Worm (Caenorhabditis elegans) whole organism, late embryonic: Measurements from ENCODE around the gene C02E7.7.

ENCODE experiments used
- Y22D7AL.16 ChIP-seq: sonication (generic microtip); optimal IDR thresholded peaks from 2 replicates; lab custom pipeline; 2016; ENCODE audit warnings: missing genetic modification characterization, missing compliant biosample characterization
- ceh-19 ChIP-seq: fragments of 200-800 bp; sonication (Bioruptor generic); optimal IDR thresholded peaks from 2 replicates; lab custom pipeline; 2018; ENCODE audit warnings: mild to moderate bottlenecking, missing genetic modification characterization, missing compliant biosample characterization
- ceh-2 ChIP-seq: sonication (generic microtip); optimal IDR thresholded peaks from 2 replicates; lab custom pipeline; 2016; ENCODE audit warnings: missing genotype, missing genetic modification characterization, missing compliant biosample characterization
- ceh-22 ChIP-seq: sonication (generic microtip); optimal IDR thresholded peaks from 2 replicates; lab custom pipeline; 2017; ENCODE audit warnings: missing biosample characterization, missing genetic modification characterization
- ceh-24 ChIP-seq: sonication (generic microtip); optimal IDR thresholded peaks from 2 replicates; lab custom pipeline; 2016; ENCODE audit warnings: mild to moderate bottlenecking, missing genetic modification characterization, missing compliant biosample characterization
- ceh-30 ChIP-seq: fragments of 150-350 bp; optimal IDR thresholded peaks from 2 replicates; lab custom pipeline; 2014; ENCODE audit warnings: missing biosample characterization, missing genetic modification characterization
- ceh-31 ChIP-seq: sonication (generic microtip); optimal IDR thresholded peaks from 2 replicates; lab custom pipeline; 2016; ENCODE audit warnings: missing genetic modification characterization, missing compliant biosample characterization
- ceh-48 ChIP-seq: sonication (generic microtip); optimal IDR thresholded peaks from 2 replicates; lab custom pipeline; 2016; ENCODE audit warnings: missing genetic modification characterization, inconsistent platforms, missing compliant biosample characterization
- che-1 ChIP-seq: sonication (generic microtip); optimal IDR thresholded peaks from 2 replicates; lab custom pipeline; 2016; ENCODE audit warnings: mild to moderate bottlenecking, missing genetic modification characterization, missing compliant biosample characterization
- elt-4 ChIP-seq: sonication (generic microtip); optimal IDR thresholded peaks from 2 replicates; lab custom pipeline; 2016; ENCODE audit warnings: missing genetic modification characterization, missing compliant biosample characterization
- eyg-1 ChIP-seq: sonication (generic microtip); optimal IDR thresholded peaks from 2 replicates; lab custom pipeline; 2016; ENCODE audit warnings: missing genotype, missing genetic modification characterization, missing compliant biosample characterization
- fax-1 ChIP-seq: sonication (generic microtip); optimal IDR thresholded peaks from 2 replicates; lab custom pipeline; 2016; ENCODE audit warnings: missing genotype, missing genetic modification characterization, missing compliant biosample characterization
- fkh-10 ChIP-seq: fragments of 150-350 bp; optimal IDR thresholded peaks from 2 replicates; lab custom pipeline; 2014; ENCODE audit warnings: missing biosample characterization, missing genetic modification reagents, missing genetic modification characterization
- hlh-15 ChIP-seq: sonication (generic microtip); optimal IDR thresholded peaks from 2 replicates; lab custom pipeline; 2016; ENCODE audit warnings: missing genetic modification characterization, missing compliant biosample characterization
- hlh-30 ChIP-seq: sonication (generic microtip); optimal IDR thresholded peaks from 2 replicates; lab custom pipeline; 2017; ENCODE audit warnings: antibody characterized with exemption, missing genetic modification characterization, missing compliant biosample characterization; ENCODE audit not compliant: insufficient read depth
- hlh-6 ChIP-seq: sonication (generic microtip); optimal IDR thresholded peaks from 2 replicates; lab custom pipeline; 2016; ENCODE audit warnings: missing genotype, missing genetic modification characterization, missing compliant biosample characterization
- hlh-8 ChIP-seq: sonication (generic microtip); optimal IDR thresholded peaks from 2 replicates; lab custom pipeline; 2016; ENCODE audit warnings: missing genotype, missing genetic modification characterization, missing compliant biosample characterization
- lin-11 ChIP-seq: fragments of 200-800 bp; sonication (Bioruptor generic); optimal IDR thresholded peaks from 2 replicates; lab custom pipeline; 2018; ENCODE audit warnings: mild to moderate bottlenecking, missing genetic modification characterization, missing compliant biosample characterization
- mec-3 ChIP-seq: sonication (generic microtip); optimal IDR thresholded peaks from 2 replicates; lab custom pipeline; 2016; ENCODE audit warnings: borderline replicate concordance, missing genetic modification characterization, missing compliant biosample characterization
- nfya-1 ChIP-seq: sonication (generic microtip); optimal IDR thresholded peaks from 2 replicates; lab custom pipeline; 2017; ENCODE audit warnings: missing genetic modification characterization, mild to moderate bottlenecking, missing compliant biosample characterization, antibody characterized with exemption, moderate library complexity
- nhr-232 ChIP-seq: sonication (generic microtip); optimal IDR thresholded peaks from 2 replicates; lab custom pipeline; 2016; ENCODE audit warnings: missing genetic modification characterization, missing compliant biosample characterization
- pag-3 ChIP-seq: sonication (generic microtip); optimal IDR thresholded peaks from 2 replicates; lab custom pipeline; 2016; ENCODE audit warnings: missing compliant biosample characterization, missing genetic modification characterization, borderline replicate concordance
- pat-9 ChIP-seq: fragments of 200-800 bp; sonication (Bioruptor generic); optimal IDR thresholded peaks from 2 replicates; lab custom pipeline; 2018; ENCODE audit warnings: mild to moderate bottlenecking, missing genetic modification characterization, moderate library complexity, missing compliant biosample characterization
- pax-1 ChIP-seq: fragments of 150-350 bp; optimal IDR thresholded peaks from 2 replicates; lab custom pipeline; 2014; ENCODE audit warnings: missing biosample characterization, missing genetic modification characterization
- pha-2 ChIP-seq: sonication (generic microtip); optimal IDR thresholded peaks from 2 replicates; lab custom pipeline; 2017; ENCODE audit warnings: mild to moderate bottlenecking, missing genetic modification characterization, missing compliant biosample characterization
- pha-4 ChIP-seq: fragments of 150-350 bp; optimal IDR thresholded peaks from 2 replicates; lab custom pipeline; 2018; ENCODE audit warnings: missing biosample characterization, missing genetic modification reagents, missing genetic modification characterization
- ref-2 ChIP-seq: sonication (generic microtip); optimal IDR thresholded peaks from 2 replicates; lab custom pipeline; 2016; ENCODE audit warnings: missing genetic modification characterization, missing compliant biosample characterization
- rnt-1 ChIP-seq: sonication (generic microtip); optimal IDR thresholded peaks from 2 replicates; lab custom pipeline; 2016; ENCODE audit warnings: missing genetic modification characterization, missing compliant biosample characterization
- sox-2 ChIP-seq: fragments of 200-800 bp; sonication (Bioruptor generic); IDR thresholded peaks from 2 replicates; pipeline ENCODE4 v1.3.6; 2022; ENCODE audit warnings: missing genetic modification reagents, missing genetic modification characterization, missing compliant biosample characterization
- syd-9 ChIP-seq: sonication (generic microtip); optimal IDR thresholded peaks from 2 replicates; lab custom pipeline; 2016; ENCODE audit warnings: mild to moderate bottlenecking, missing genetic modification characterization, moderate library complexity, missing compliant biosample characterization
- tbx-2 ChIP-seq: sonication (generic microtip); optimal IDR thresholded peaks from 2 replicates; lab custom pipeline; 2016; ENCODE audit warnings: missing genetic modification characterization, missing compliant biosample characterization
- tbx-7 ChIP-seq: sonication (generic microtip); optimal IDR thresholded peaks from 2 replicates; lab custom pipeline; 2016; ENCODE audit warnings: missing genotype, missing genetic modification characterization, missing compliant biosample characterization
- unc-3 ChIP-seq, 2 experiments: fragments of 200-800 bp in 1 of 2; sonication (Bioruptor generic) in 1 of 2; sonication (generic microtip) in 1 of 2; conservative IDR thresholded peaks in 1 of 2; optimal IDR thresholded peaks in 1 of 2; 2 replicates each; pipeline versions ENCODE4 v1.3.6 to Lab custom; 2016 to 2022; ENCODE audit warnings: missing compliant biosample characterization in 2 of 2, missing genetic modification characterization in 2 of 2, missing genetic modification reagents in 1 of 2
- unc-55 ChIP-seq: sonication (generic microtip); optimal IDR thresholded peaks from 2 replicates; lab custom pipeline; 2017; ENCODE audit warnings: missing biosample characterization, missing genetic modification reagents, missing genetic modification characterization
- unc-86 ChIP-seq: sonication (generic microtip); optimal IDR thresholded peaks from 2 replicates; lab custom pipeline; 2016; ENCODE audit warnings: missing genetic modification characterization, missing compliant biosample characterization
- zip-5 ChIP-seq: sonication (generic microtip); optimal IDR thresholded peaks from 2 replicates; lab custom pipeline; 2016; ENCODE audit warnings: missing genetic modification characterization, missing compliant biosample characterization

C02E7.7 gene

ce11 chrV:4944219-4944618, 25.8 kb upstream of the C02E7.7 start, which contains the start of gene str-211:
Gene str-211, minus strand, starts transcription at chrV:4944319.
- TF ChIP-seq Y22D7AL.16 (tag; lab: Kevin White, UChicago) = no peak
- no peak for TF ChIP-seq fkh-10 (GFP tag; lab: Kevin White, UChicago)
- TF ChIP-seq ceh-2 = no peak
- no peak for TF ChIP-seq nfya-1 (tag; lab: Kevin White, UChicago)
- TF ChIP-seq hlh-30 (tag; lab: Kevin White, UChicago) = no peak
- no peak for TF ChIP-seq tbx-7
- TF ChIP-seq, all 69 proteins: peak for 0

DNA sequence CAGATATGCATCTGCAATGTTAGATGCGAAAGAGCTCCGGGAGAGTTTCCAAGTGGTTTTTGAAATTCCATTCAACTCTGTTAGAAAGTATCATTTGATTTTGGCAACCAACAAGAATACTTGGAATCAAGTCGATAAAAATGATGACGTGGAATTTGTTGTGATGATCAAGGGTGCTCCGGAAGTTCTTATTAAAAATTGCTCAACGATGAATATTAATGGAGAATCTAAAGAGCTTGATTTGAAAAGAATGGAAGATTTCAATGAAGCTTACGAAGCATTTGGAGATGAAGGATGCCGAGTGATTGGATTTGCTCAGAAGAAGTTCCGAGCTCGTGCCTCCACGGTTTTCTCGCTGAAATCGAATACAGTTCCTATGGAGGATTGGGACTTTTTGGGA, 19.0 kb upstream of the C02E7.7 start:
- TF ChIP-seq ceh-30 (tag; lab: Kevin White, UChicago) (no peak), unc-3 (GFP tag; conservative IDR thresholded peaks at IDR 0.05; lab: Robert Waterston, UW) (no peak), unc-3 (tag; optimal IDR thresholded peaks at IDR 0.05; lab: Kevin White, UChicago) (no peak), ceh-19 (GFP tag; lab: Kevin White, UChicago) (no peak), pax-1 (tag; lab: Kevin White, UChicago) (no peak), ceh-31 (no peak), pha-2 (tag; lab: Kevin White, UChicago) (no peak), unc-55 (no peak), ceh-24 (no peak), rnt-1 (no peak)

DNA sequence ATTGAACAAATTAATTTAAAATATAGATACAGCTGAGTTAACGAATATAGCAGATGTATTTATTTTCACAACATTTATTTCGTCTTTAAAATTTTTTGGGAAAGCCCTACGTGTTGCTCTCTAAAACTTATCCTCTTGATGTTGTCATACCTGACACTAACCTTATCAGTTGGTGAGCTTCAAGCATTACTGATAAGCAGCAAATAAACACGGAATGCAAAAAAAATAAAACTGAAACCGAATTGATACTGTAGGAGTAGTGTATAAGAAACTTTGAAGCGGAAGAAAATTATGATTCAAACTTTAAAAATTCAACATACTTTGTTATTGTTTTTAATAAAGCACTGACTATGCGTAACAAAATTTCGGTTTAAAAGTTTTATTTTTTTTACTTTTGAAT, 16.7 kb upstream of the C02E7.7 start:
- TF ChIP-seq hlh-8 (tag; lab: Kevin White, UChicago) = no peak
- TF ChIP-seq tbx-7 = no peak
- no peak for TF ChIP-seq Y22D7AL.16 (tag; lab: Kevin White, UChicago)
- no peak for TF ChIP-seq sox-2 (GFP tag; lab: Robert Waterston, UW)
- TF ChIP-seq pha-4 = no peak
- no peak for TF ChIP-seq lin-11
- TF ChIP-seq unc-86 (tag; lab: Kevin White, UChicago) = no peak
- no peak for TF ChIP-seq ceh-48 (tag; lab: Kevin White, UChicago)
- no peak for TF ChIP-seq che-1 (tag; lab: Kevin White, UChicago)
- TF ChIP-seq elt-4 (tag; lab: Kevin White, UChicago) = no peak
- no peak for TF ChIP-seq ref-2
- TF ChIP-seq, all 69 proteins: peak for 0

DNA sequence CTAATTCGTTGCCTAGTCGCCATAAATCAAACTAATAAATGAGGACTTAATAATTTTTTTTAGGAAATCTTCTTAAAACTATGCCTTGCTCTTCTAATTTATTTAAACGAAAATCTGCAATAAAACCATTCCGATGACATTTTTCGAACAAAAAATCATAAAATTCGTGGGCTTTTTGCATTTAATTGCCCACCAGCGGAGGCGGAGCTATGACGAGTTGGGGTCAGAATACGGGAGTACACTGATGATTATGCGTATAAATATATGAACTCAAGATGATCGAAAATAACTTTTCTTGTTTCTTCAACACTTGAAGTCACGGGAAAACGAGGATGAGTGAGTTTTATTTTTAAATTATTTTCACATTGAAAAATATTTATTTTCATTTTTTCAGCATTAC, 16.0 kb upstream of the C02E7.7 start, which contains the start of gene catp-2:
Gene catp-2 (plus strand): TSS at position 301 of the 400 bp plus-strand sequence.
- no peak for TF ChIP-seq ceh-48 (tag; lab: Kevin White, UChicago)

- no peak for TF ChIP-seq ceh-22 (tag; lab: Kevin White, UChicago)
- no peak for TF ChIP-seq nfya-1 (tag; lab: Kevin White, UChicago)
- no peak for TF ChIP-seq pat-9 (tag; lab: Kevin White, UChicago)
- no peak for TF ChIP-seq fkh-10 (GFP tag; lab: Kevin White, UChicago)
- no peak for TF ChIP-seq pha-2 (tag; lab: Kevin White, UChicago)
- no peak for TF ChIP-seq hlh-6 (tag; lab: Kevin White, UChicago)
- TF ChIP-seq ceh-31 = no peak
- TF ChIP-seq ceh-24 = no peak
- no peak for TF ChIP-seq tbx-2
- TF ChIP-seq hlh-15 (tag; lab: Kevin White, UChicago) = no peak
- no peak for TF ChIP-seq pag-3 (tag; lab: Kevin White, UChicago)
- no peak for TF ChIP-seq che-1 (tag; lab: Kevin White, UChicago)
- TF ChIP-seq zip-5 (tag; lab: Kevin White, UChicago) = no peak
- TF ChIP-seq syd-9 (tag; lab: Kevin White, UChicago) = no peak
- TF ChIP-seq nhr-232 (tag; lab: Kevin White, UChicago) = no peak
- TF ChIP-seq fax-1 (tag; lab: Kevin White, UChicago) = no peak
- TF ChIP-seq eyg-1 = no peak
- TF ChIP-seq rnt-1 = no peak
- no peak for TF ChIP-seq mec-3 (tag; lab: Kevin White, UChicago)
Measured at ce11 chrV:4933268-4933667, 14.9 kb upstream of the C02E7.7 start.
